Worm (Caenorhabditis elegans) whole organism, young adult: ENCODE results near the gene rpn-7.

ENCODE experiments used
- T07F8.4 ChIP-seq: sonication (generic microtip); optimal IDR thresholded peaks from 2 replicates; lab custom pipeline; 2016; ENCODE audit warnings: mild to moderate bottlenecking, missing genetic modification characterization, moderate library complexity, missing compliant biosample characterization
- Y79H2A.3 ChIP-seq: fragments of 200-800 bp; sonication (Bioruptor generic); conservative IDR thresholded peaks from 2 replicates; pipeline ENCODE4 v1.3.6; 2022; ENCODE audit warnings: missing genetic modification reagents, missing genetic modification characterization, missing compliant biosample characterization
- ZK185.1 ChIP-seq: sonication (generic microtip); optimal IDR thresholded peaks from 2 replicates; lab custom pipeline; 2016; ENCODE audit warnings: mild to moderate bottlenecking, missing genetic modification characterization, missing compliant biosample characterization; ENCODE audit not compliant: poor library complexity, severe bottlenecking
- ceh-40 ChIP-seq: fragments of 200-800 bp; sonication (Bioruptor generic); IDR thresholded peaks from 2 replicates; pipeline ENCODE4 v1.3.6; 2022; ENCODE audit warnings: missing genetic modification characterization, missing compliant biosample characterization
- die-1 ChIP-seq: sonication (generic microtip); optimal IDR thresholded peaks from 2 replicates; lab custom pipeline; 2016; ENCODE audit warnings: missing genotype, mild to moderate bottlenecking, missing genetic modification characterization, missing compliant biosample characterization
- hrde-1 ChIP-seq: sonication (generic microtip); optimal IDR thresholded peaks from 2 replicates; lab custom pipeline; 2016; ENCODE audit warnings: missing genetic modification characterization, mild to moderate bottlenecking, missing compliant biosample characterization, moderate library complexity, missing genotype, missing genetic modification reagents, borderline replicate concordance
- lir-1 ChIP-seq: fragments of 200-800 bp; sonication (Bioruptor generic); conservative IDR thresholded peaks from 2 replicates; pipeline ENCODE4 v1.3.6; 2022; ENCODE audit warnings: missing genetic modification reagents, missing genetic modification characterization, missing compliant biosample characterization
- madf-10 ChIP-seq: sonication (generic microtip); optimal IDR thresholded peaks from 2 replicates; lab custom pipeline; 2016; ENCODE audit warnings: mild to moderate bottlenecking, missing genetic modification characterization, missing compliant biosample characterization
- mcd-1 ChIP-seq: fragments of 200-800 bp; sonication (Bioruptor generic); IDR thresholded peaks from 2 replicates; pipeline ENCODE4 v1.3.6; 2022; ENCODE audit warnings: missing genetic modification reagents, missing genetic modification characterization, missing compliant biosample characterization
- nfya-1 ChIP-seq: sonication (generic microtip); optimal IDR thresholded peaks from 2 replicates; lab custom pipeline; 2017; ENCODE audit warnings: antibody characterized with exemption, missing compliant biosample characterization, missing genetic modification characterization, borderline replicate concordance; ENCODE audit not compliant: insufficient read depth
- nhr-27 ChIP-seq: fragments of 200-800 bp; sonication (Bioruptor generic); optimal IDR thresholded peaks from 2 replicates; lab custom pipeline; 2018; ENCODE audit warnings: mild to moderate bottlenecking, missing genetic modification characterization, moderate library complexity, missing compliant biosample characterization
- ztf-26 ChIP-seq: sonication (generic microtip); optimal IDR thresholded peaks from 2 replicates; lab custom pipeline; 2017; ENCODE audit warnings: missing genetic modification characterization, missing compliant biosample characterization

- TF ChIP-seq mcd-1 (GFP tag; lab: Robert Waterston, UW) (no peak), die-1 (tag; lab: Kevin White, UChicago) (no peak), hrde-1 (tag; lab: Kevin White, UChicago) (no peak), ztf-26 (no peak), ZK185.1 (no peak), ceh-40 (GFP tag; lab: Robert Waterston, UW) (no peak), lir-1 (GFP tag; lab: Robert Waterston, UW) (no peak), Y79H2A.3 (GFP tag; lab: Robert Waterston, UW) (no peak), nfya-1 (no peak), nhr-27 (no peak), madf-10 (tag; lab: Kevin White, UChicago) (no peak), T07F8.4 (no peak)
Measured at ce11 chrIV:9366411-9366810, 50.0 kb downstream of the rpn-7 start, which contains the start of gene pezo-1.
